Worm (Caenorhabditis elegans) whole organism, late embryonic: ENCODE data around the gene W09D6.4.

Experiments
- ceh-9 ChIP-seq: sonication (generic microtip); optimal IDR thresholded peaks from 2 replicates; lab custom pipeline; 2016; ENCODE audit warnings: mild to moderate bottlenecking, missing genetic modification characterization, inconsistent platforms, missing compliant biosample characterization
- elt-2 ChIP-seq: sonication (generic microtip); optimal IDR thresholded peaks from 2 replicates; lab custom pipeline; 2016; ENCODE audit warnings: missing genetic modification reagents, missing genetic modification characterization, missing compliant biosample characterization
- elt-4 ChIP-seq: sonication (generic microtip); optimal IDR thresholded peaks from 2 replicates; lab custom pipeline; 2016; ENCODE audit warnings: missing genetic modification characterization, missing compliant biosample characterization
- lin-11 ChIP-seq: fragments of 200-800 bp; sonication (Bioruptor generic); optimal IDR thresholded peaks from 2 replicates; lab custom pipeline; 2018; ENCODE audit warnings: mild to moderate bottlenecking, missing genetic modification characterization, missing compliant biosample characterization
- pros-1 ChIP-seq: fragments of 150-350 bp; optimal IDR thresholded peaks from 2 replicates; lab custom pipeline; 2014; ENCODE audit warnings: missing biosample characterization, missing genetic modification reagents, missing genetic modification characterization
- sox-4 ChIP-seq: sonication (generic microtip); optimal IDR thresholded peaks from 2 replicates; lab custom pipeline; 2017; ENCODE audit warnings: mild to moderate bottlenecking, missing genetic modification characterization, inconsistent platforms, missing compliant biosample characterization
- unc-55 ChIP-seq: sonication (generic microtip); optimal IDR thresholded peaks from 2 replicates; lab custom pipeline; 2017; ENCODE audit warnings: missing biosample characterization, missing genetic modification reagents, missing genetic modification characterization

DNA sequence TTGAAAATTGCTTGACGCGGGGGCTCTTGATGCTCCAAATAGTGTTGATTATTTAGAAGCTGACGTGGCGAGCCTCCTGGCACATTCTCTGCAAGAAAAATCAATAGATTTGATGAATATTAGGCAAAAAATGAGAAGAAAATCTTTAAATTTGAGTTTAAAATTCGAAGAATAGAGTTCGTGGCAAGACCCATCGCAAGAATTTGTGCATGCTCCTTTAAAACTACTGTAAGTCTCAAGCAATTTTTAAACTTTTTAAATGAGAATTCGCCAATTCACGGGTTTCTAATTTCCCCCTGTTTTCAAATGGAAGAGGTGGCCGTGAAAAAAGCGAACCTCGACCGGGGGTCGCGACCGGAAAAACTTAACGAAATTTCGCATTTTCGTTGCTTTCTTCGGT is 34.3 kb downstream of the W09D6.4 start:
- no peak for TF ChIP-seq lin-11 (tag; lab: Kevin White, UChicago)
- no peak for TF ChIP-seq elt-4 (tag; lab: Kevin White, UChicago)
- TF ChIP-seq unc-55 (GFP tag; lab: Kevin White, UChicago), result no peak
- no peak for TF ChIP-seq elt-2 (tag; lab: Kevin White, UChicago)
- no peak for TF ChIP-seq pros-1 (tag; lab: Kevin White, UChicago)
- TF ChIP-seq sox-4 (tag; lab: Kevin White, UChicago), result no peak
- no peak for TF ChIP-seq ceh-9 (tag; lab: Kevin White, UChicago)
